Fruit fly (Drosophila melanogaster) whole organism, embryonic: ENCODE data around the gene Srg3.

Experiments
- Aef1 ChIP-seq: fragments of 200-800 bp; sonication (Bioruptor generic); IDR thresholded peaks from 3 replicates; pipeline ENCODE4 v1.3.6; 2022; ENCODE audit warnings: missing biosample characterization, missing genetic modification characterization
- Awh ChIP-seq: fragments of 200-800 bp; sonication (Bioruptor generic); IDR thresholded peaks from 2 replicates; pipeline ENCODE4, ENCODE4 v1.3.6; 2022; ENCODE audit warnings: missing biosample characterization, missing genetic modification characterization
- B-H2 ChIP-seq: fragments of 200-800 bp; sonication (Bioruptor generic); optimal IDR thresholded peaks from 2 replicates; lab custom pipeline; 2018; ENCODE audit warnings: missing biosample characterization, mild to moderate bottlenecking, missing genetic modification characterization
- CG10274 ChIP-seq: fragments of 200-800 bp; sonication (Bioruptor generic); optimal IDR thresholded peaks from 3 replicates; lab custom pipeline; 2017; ENCODE audit warnings: missing biosample characterization, mild to moderate bottlenecking, missing genetic modification characterization
- CG10431 ChIP-seq: fragments of 200-800 bp; sonication (Bioruptor generic); optimal IDR thresholded peaks from 3 replicates; lab custom pipeline; 2018; ENCODE audit warnings: missing biosample characterization, mild to moderate bottlenecking, missing genetic modification characterization
- CG10543 ChIP-seq: fragments of 200-800 bp; sonication (Bioruptor generic); optimal IDR thresholded peaks from 3 replicates; lab custom pipeline; 2017; ENCODE audit warnings: missing biosample characterization, mild to moderate bottlenecking, missing genetic modification characterization, moderate library complexity
- CG11696 ChIP-seq: fragments of 200-800 bp; sonication (Bioruptor generic); IDR thresholded peaks from 2 replicates; pipeline ENCODE4 v1.3.6; 2022; ENCODE audit warnings: missing biosample characterization, missing genetic modification characterization
- CG12104 ChIP-seq: fragments of 200-800 bp; sonication (Bioruptor generic); optimal IDR thresholded peaks from 3 replicates; lab custom pipeline; 2016; ENCODE audit warnings: missing biosample characterization, missing genetic modification characterization
- CG14014 ChIP-seq: fragments of 200-800 bp; sonication (Bioruptor generic); IDR thresholded peaks from 2 replicates; pipeline ENCODE4 v1.3.6; 2022; ENCODE audit warnings: missing biosample characterization, missing genetic modification characterization
- CG14710 ChIP-seq: fragments of 200-800 bp; sonication (Bioruptor generic); optimal IDR thresholded peaks from 3 replicates; lab custom pipeline; 2019; ENCODE audit warnings: missing biosample characterization, mild to moderate bottlenecking, missing genetic modification characterization, moderate library complexity
- CG15011 ChIP-seq: fragments of 200-800 bp; sonication (Bioruptor generic); optimal IDR thresholded peaks from 3 replicates; lab custom pipeline; 2018; ENCODE audit warnings: missing biosample characterization, mild to moderate bottlenecking, missing genetic modification characterization
- CG15696 ChIP-seq: fragments of 200-800 bp; sonication (Bioruptor generic); optimal IDR thresholded peaks from 2 replicates; lab custom pipeline; 2019; ENCODE audit warnings: missing biosample characterization, mild to moderate bottlenecking, missing genetic modification characterization, moderate library complexity
- CG17361 ChIP-seq: fragments of 200-800 bp; sonication (Bioruptor generic); IDR thresholded peaks from 3 replicates; pipeline ENCODE4 v1.3.6; 2022; ENCODE audit warnings: missing biosample characterization, missing genetic modification characterization
- CG2199 ChIP-seq: fragments of 200-800 bp; sonication (Bioruptor generic); IDR thresholded peaks from 3 replicates; pipeline ENCODE4 v1.3.6; 2022; ENCODE audit warnings: missing biosample characterization, missing genetic modification characterization
- CG2202 ChIP-seq: fragments of 200-800 bp; sonication (Bioruptor generic); optimal IDR thresholded peaks from 2 replicates; lab custom pipeline; 2018; ENCODE audit warnings: missing biosample characterization, mild to moderate bottlenecking, missing genetic modification characterization
- CG31224 ChIP-seq: fragments of 200-800 bp; sonication (Bioruptor generic); IDR thresholded peaks from 2 replicates; pipeline ENCODE4 v1.3.6; 2022; ENCODE audit warnings: missing biosample characterization, missing genetic modification characterization
- CG32532 ChIP-seq: fragments of 200-800 bp; sonication (Bioruptor generic); IDR thresholded peaks from 2 replicates; pipeline ENCODE4 v1.3.6; 2022; ENCODE audit warnings: missing biosample characterization, missing genetic modification characterization
- CG34376 ChIP-seq: fragments of 200-800 bp; sonication (Bioruptor generic); optimal IDR thresholded peaks from 2 replicates; lab custom pipeline; 2018; ENCODE audit warnings: missing biosample characterization, mild to moderate bottlenecking, missing genetic modification characterization
- CG4617 ChIP-seq: fragments of 200-800 bp; sonication (Bioruptor generic); optimal IDR thresholded peaks from 3 replicates; lab custom pipeline; 2016; ENCODE audit warnings: missing biosample characterization, missing genetic modification characterization, borderline replicate concordance
- CG9876 ChIP-seq: fragments of 200-800 bp; sonication (Bioruptor generic); optimal IDR thresholded peaks from 2 replicates; lab custom pipeline; 2016; ENCODE audit warnings: missing biosample characterization, missing genetic modification characterization
- CoRest ChIP-seq: fragments of 200-800 bp; sonication (Bioruptor generic); optimal IDR thresholded peaks from 3 replicates; lab custom pipeline; 2018; ENCODE audit warnings: missing biosample characterization, mild to moderate bottlenecking, missing genetic modification characterization, moderate library complexity
- Dip2 ChIP-seq: fragments of 200-800 bp; sonication (Bioruptor generic); IDR thresholded peaks from 2 replicates; pipeline ENCODE4 v1.3.6; 2022; ENCODE audit warnings: missing biosample characterization, missing genetic modification characterization
- Drgx ChIP-seq: fragments of 200-800 bp; sonication (Bioruptor generic); IDR thresholded peaks from 2 replicates; pipeline ENCODE4 v1.3.6; 2022; ENCODE audit warnings: missing biosample characterization, missing genetic modification characterization
- Elba2 ChIP-seq: fragments of 200-800 bp; sonication (Bioruptor generic); optimal IDR thresholded peaks from 3 replicates; lab custom pipeline; 2016; ENCODE audit warnings: missing biosample characterization, missing genetic modification characterization
- H2.0 ChIP-seq: fragments of 200-800 bp; sonication (Bioruptor generic); IDR thresholded peaks from 2 replicates; pipeline ENCODE4 v1.3.6; 2022; ENCODE audit warnings: missing biosample characterization, missing genetic modification characterization
- Jarid2 ChIP-seq: fragments of 200-800 bp; sonication (Bioruptor generic); optimal IDR thresholded peaks from 3 replicates; lab custom pipeline; 2017; ENCODE audit warnings: mild to moderate bottlenecking, missing biosample characterization, missing genetic modification reagents, missing genetic modification characterization
- NK7.1 ChIP-seq: fragments of 200-800 bp; sonication (Bioruptor generic); optimal IDR thresholded peaks from 3 replicates; lab custom pipeline; 2016; ENCODE audit warnings: missing biosample characterization, missing genetic modification characterization
- Nf-YB ChIP-seq: fragments of 200-800 bp; sonication (Bioruptor generic); optimal IDR thresholded peaks from 3 replicates; lab custom pipeline; 2019; ENCODE audit warnings: missing biosample characterization, mild to moderate bottlenecking, missing genetic modification characterization, moderate library complexity
- Optix ChIP-seq: fragments of 200-800 bp; sonication (Bioruptor generic); IDR thresholded peaks from 3 replicates; pipeline ENCODE4 v1.3.6; 2022; ENCODE audit warnings: missing biosample characterization, missing genetic modification characterization
- Sox102F ChIP-seq: fragments of 200-800 bp; sonication (Bioruptor generic); optimal IDR thresholded peaks from 2 replicates; lab custom pipeline; 2018; ENCODE audit warnings: missing biosample characterization, mild to moderate bottlenecking, missing genetic modification characterization, moderate library complexity
- Ssrp ChIP-seq: fragments of 200-800 bp; sonication (Bioruptor generic); optimal IDR thresholded peaks from 2 replicates; lab custom pipeline; 2018; ENCODE audit warnings: missing biosample characterization, mild to moderate bottlenecking, missing genetic modification characterization, moderate library complexity
- Vsx1 ChIP-seq: fragments of 200-800 bp; sonication (Bioruptor generic); optimal IDR thresholded peaks from 2 replicates; lab custom pipeline; 2017; ENCODE audit warnings: missing biosample characterization, mild to moderate bottlenecking, missing genetic modification characterization, missing genetic modification reagents
- Xbp1 ChIP-seq: fragments of 200-800 bp; sonication (Bioruptor generic); optimal IDR thresholded peaks from 3 replicates; lab custom pipeline; 2016; ENCODE audit warnings: missing biosample characterization, mild to moderate bottlenecking, missing genetic modification characterization
- ac ChIP-seq: fragments of 200-800 bp; sonication (Bioruptor generic); optimal IDR thresholded peaks from 3 replicates; lab custom pipeline; 2017; ENCODE audit warnings: missing biosample characterization, mild to moderate bottlenecking, missing genetic modification characterization
- ato ChIP-seq: fragments of 200-800 bp; sonication (Bioruptor generic); IDR thresholded peaks from 2 replicates; pipeline ENCODE4 v1.3.6; 2022; ENCODE audit warnings: missing biosample characterization, missing genetic modification characterization; ENCODE audit not compliant: partially characterized antibody
- bbx ChIP-seq: fragments of 200-800 bp; sonication (Bioruptor generic); IDR thresholded peaks from 2 replicates; pipeline ENCODE4 v1.3.6; 2022; ENCODE audit warnings: missing biosample characterization, missing genetic modification characterization; ENCODE audit not compliant: partially characterized antibody
- cg ChIP-seq: fragments of 200-800 bp; sonication (Bioruptor generic); optimal IDR thresholded peaks from 3 replicates; lab custom pipeline; 2019; ENCODE audit warnings: missing biosample characterization, mild to moderate bottlenecking, missing genetic modification characterization, moderate library complexity
- crol ChIP-seq: fragments of 200-800 bp; sonication (Bioruptor generic); IDR thresholded peaks from 2 replicates; pipeline ENCODE4 v1.3.6; 2022; ENCODE audit warnings: missing biosample characterization, missing genetic modification characterization
- dmrt11E ChIP-seq: fragments of 200-800 bp; sonication (Bioruptor generic); optimal IDR thresholded peaks from 3 replicates; lab custom pipeline; 2018; ENCODE audit warnings: missing biosample characterization, mild to moderate bottlenecking, missing genetic modification characterization, moderate library complexity
- gfzf ChIP-seq: fragments of 200-800 bp; sonication (Bioruptor generic); optimal IDR thresholded peaks from 2 replicates; lab custom pipeline; 2016; ENCODE audit warnings: missing biosample characterization, mild to moderate bottlenecking, missing genetic modification characterization, moderate library complexity
- her ChIP-seq: fragments of 200-800 bp; sonication (Bioruptor generic); optimal IDR thresholded peaks from 2 replicates; lab custom pipeline; 2016; ENCODE audit warnings: missing biosample characterization, missing genetic modification characterization
- kni ChIP-seq: fragments of 200-800 bp; sonication (Bioruptor generic); optimal IDR thresholded peaks from 3 replicates; lab custom pipeline; 2017; ENCODE audit warnings: mild to moderate bottlenecking, missing biosample characterization, missing genetic modification reagents, missing genetic modification characterization
- knrl ChIP-seq: fragments of 200-800 bp; sonication (Bioruptor generic); IDR thresholded peaks from 3 replicates; pipeline ENCODE4 v1.3.6; 2022; ENCODE audit warnings: missing biosample characterization, missing genetic modification characterization; ENCODE audit not compliant: partially characterized antibody
- run ChIP-seq: fragments of 200-800 bp; sonication (Bioruptor generic); optimal IDR thresholded peaks from 3 replicates; lab custom pipeline; 2018; ENCODE audit warnings: missing biosample characterization, mild to moderate bottlenecking, missing genetic modification characterization
- sd ChIP-seq: fragments of 200-800 bp; sonication (Bioruptor generic); optimal IDR thresholded peaks from 3 replicates; lab custom pipeline; 2018; ENCODE audit warnings: missing biosample characterization, mild to moderate bottlenecking, missing genetic modification characterization, moderate library complexity
- sens-2 ChIP-seq: fragments of 200-800 bp; sonication (Bioruptor generic); IDR thresholded peaks from 2 replicates; pipeline ENCODE4 v1.3.6; 2022; ENCODE audit warnings: missing biosample characterization, missing genetic modification characterization
- sim ChIP-seq: fragments of 200-800 bp; sonication (Bioruptor generic); IDR thresholded peaks from 2 replicates; pipeline ENCODE4 v1.3.6; 2022; ENCODE audit warnings: missing biosample characterization, missing genetic modification characterization
- sr ChIP-seq: fragments of 200-800 bp; sonication (Bioruptor generic); IDR thresholded peaks from 3 replicates; pipeline ENCODE4 v1.3.6; 2022; ENCODE audit warnings: missing biosample characterization, missing genetic modification characterization
- stc ChIP-seq: fragments of 200-800 bp; sonication (Bioruptor generic); IDR thresholded peaks from 2 replicates; pipeline ENCODE4 v1.3.6; 2022; ENCODE audit warnings: missing biosample characterization, missing genetic modification characterization
- wek ChIP-seq: fragments of 200-800 bp; sonication (Bioruptor generic); optimal IDR thresholded peaks from 3 replicates; lab custom pipeline; 2018; ENCODE audit warnings: missing biosample characterization, mild to moderate bottlenecking, missing genetic modification characterization, moderate library complexity
- wor ChIP-seq: fragments of 200-800 bp; sonication (Bioruptor generic); IDR thresholded peaks from 2 replicates; pipeline ENCODE4 v1.3.6; 2022; ENCODE audit warnings: missing biosample characterization, missing genetic modification characterization

The Srg3 gene

DNA sequence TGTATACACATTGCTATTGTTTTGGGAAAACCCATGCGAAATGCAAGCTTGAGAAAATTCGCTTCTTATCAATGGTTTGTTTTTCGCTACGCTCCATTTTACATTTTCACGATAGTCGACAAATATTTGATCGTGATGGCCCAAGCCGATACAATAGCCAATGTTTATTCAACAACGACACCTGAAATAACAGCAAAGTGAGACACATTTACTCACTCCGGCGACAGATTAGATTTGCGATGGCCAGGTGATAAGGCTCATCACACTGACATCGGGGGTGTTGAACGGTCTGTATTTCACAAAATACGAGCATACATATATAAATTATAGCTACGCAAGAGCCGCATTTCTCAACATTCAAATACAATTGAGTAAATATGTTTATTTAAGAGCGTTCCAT, 45.9 kb upstream of the Srg3 start (continued):
- TF ChIP-seq cg (no peak), Awh (GFP tag; lab: Robert Waterston, UW) (peak; percentile 81), Xbp1 (GFP tag; lab: Kevin White, UChicago) (no peak), Aef1 (no peak), ac (GFP tag; lab: Kevin White, UChicago) (peak; percentile 62), CG11696 (0 out of 2 replicates have a peak, but pooled peaks have one; percentile 6), H2.0 (GFP tag; lab: Robert Waterston, UW) (no peak), Vsx1 (GFP tag; lab: Kevin White, UChicago) (peak; percentile 83), Optix (no peak), sd (no peak), her (GFP tag; lab: Kevin White, UChicago) (peak; percentile 71), CG15696 (peak; percentile 66), wek (GFP tag; lab: Kevin White, UChicago) (peak; percentile 79), wor (GFP tag; lab: Robert Waterston, UW) (no peak), CG32532 (GFP tag; lab: Robert Waterston, UW) (peak; percentile 30; the same call in 1 of the 2 replicates), knrl (no peak), Jarid2 (GFP tag; lab: Kevin White, UChicago) (peak; percentile 50), ato (GFP tag; lab: Robert Waterston, UW) (no peak), gfzf (GFP tag; lab: Kevin White, UChicago) (no peak), sr (GFP tag; lab: Robert Waterston, UW) (0 out of 3 replicates have a peak, but pooled peaks have one; percentile 47), CG34376 (peak; percentile 75), CG10543 (peak; percentile 25), run (tag; lab: Kevin White, UChicago) (no peak), CG9876 (GFP tag; lab: Kevin White, UChicago) (no peak), sim (no peak), CG2202 (peak; percentile 48), CG14014 (no peak; the same call in 1 of the 2 replicates), Nf-YB (GFP tag; lab: Kevin White, UChicago) (no peak), stc (GFP tag; lab: Robert Waterston, UW) (peak; percentile 53; the same call in 1 of the 2 replicates), Drgx (GFP tag; lab: Robert Waterston, UW) (peak; percentile 44), CG10431 (GFP tag; lab: Kevin White, UChicago) (no peak), Ssrp (no peak), CG12104 (peak; percentile 62), CG10274 (GFP tag; lab: Kevin White, UChicago) (peak; percentile 68), CG17361 (GFP tag; lab: Robert Waterston, UW) (no peak), kni (GFP tag; lab: Kevin White, UChicago) (peak; percentile 26), CG2199 (GFP tag; lab: Robert Waterston, UW) (peak; percentile 47; the same call in 1 of the 3 replicates), CG31224 (no peak), Elba2 (GFP tag; lab: Kevin White, UChicago) (no peak), CG4617 (GFP tag; lab: Kevin White, UChicago) (no peak), bbx (GFP tag; lab: Robert Waterston, UW) (no peak), Sox102F (GFP tag; lab: Kevin White, UChicago) (peak; percentile 1), sens-2 (GFP tag; lab: Robert Waterston, UW) (no peak), Dip2 (GFP tag; lab: Robert Waterston, UW) (no peak), CoRest (peak; percentile 26), NK7.1 (GFP tag; lab: Kevin White, UChicago) (peak; percentile 75), CG15011 (peak; percentile 87), CG14710 (peak; percentile 51), crol (GFP tag; lab: Robert Waterston, UW) (no peak), dmrt11E (no peak), B-H2 (GFP tag; lab: Kevin White, UChicago) (peak; percentile 65)
